Worm (Caenorhabditis elegans): Measurements from ENCODE around the gene aak-2.

ce11 chrX:16813148-16813547 is 17.3 kb downstream of the aak-2 start:
- TF ChIP-seq R02D3.7 (tag; optimal IDR thresholded peaks at IDR 0.05) (no peak), nfya-1 (tag; optimal IDR thresholded peaks at IDR 0.05; ENCODE audit: insufficient read depth) (no peak), elt-1 (tag; optimal IDR thresholded peaks at IDR 0.05) (no peak), snpc-4 (tag; optimal IDR thresholded peaks at IDR 0.05) (no peak), unc-62 (GFP tag; optimal IDR thresholded peaks at IDR 0.05) (no peak)
